Worm (Caenorhabditis elegans) whole organism, late embryonic: Measurements from ENCODE around the gene srx-134.

ENCODE experiments used
- K09A11.1 ChIP-seq: sonication (generic microtip); optimal IDR thresholded peaks from 2 replicates; lab custom pipeline; 2017; ENCODE audit warnings: antibody characterized with exemption, mild to moderate bottlenecking, missing genetic modification characterization, missing compliant biosample characterization; ENCODE audit not compliant: insufficient read depth
- ceh-19 ChIP-seq: fragments of 200-800 bp; sonication (Bioruptor generic); optimal IDR thresholded peaks from 2 replicates; lab custom pipeline; 2018; ENCODE audit warnings: mild to moderate bottlenecking, missing genetic modification characterization, missing compliant biosample characterization
- ceh-24 ChIP-seq: sonication (generic microtip); optimal IDR thresholded peaks from 2 replicates; lab custom pipeline; 2016; ENCODE audit warnings: mild to moderate bottlenecking, missing genetic modification characterization, missing compliant biosample characterization
- ceh-48 ChIP-seq: sonication (generic microtip); optimal IDR thresholded peaks from 2 replicates; lab custom pipeline; 2016; ENCODE audit warnings: missing genetic modification characterization, inconsistent platforms, missing compliant biosample characterization
- dve-1 ChIP-seq: sonication (generic microtip); optimal IDR thresholded peaks from 2 replicates; lab custom pipeline; 2017; ENCODE audit warnings: antibody characterized with exemption, mild to moderate bottlenecking, missing genetic modification characterization, missing compliant biosample characterization
- lim-6 ChIP-seq: sonication (generic microtip); optimal IDR thresholded peaks from 2 replicates; lab custom pipeline; 2016; ENCODE audit warnings: missing genetic modification characterization, missing compliant biosample characterization

- TF ChIP-seq ceh-24 (tag; lab: Kevin White, UChicago) (no peak), dve-1 (no peak), lim-6 (tag; lab: Kevin White, UChicago) (no peak), K09A11.1 (no peak), ceh-19 (GFP tag; lab: Kevin White, UChicago) (no peak), ceh-48 (tag; lab: Kevin White, UChicago) (no peak)
Measured at ce11 chrV:13816877-13817276, 39.4 kb downstream of the srx-134 start, which contains the start of gene F55B12.2.
